Worm (Caenorhabditis elegans): ENCODE measurements around the gene Y4C6B.7.

Y4C6B.7 gene

DNA sequence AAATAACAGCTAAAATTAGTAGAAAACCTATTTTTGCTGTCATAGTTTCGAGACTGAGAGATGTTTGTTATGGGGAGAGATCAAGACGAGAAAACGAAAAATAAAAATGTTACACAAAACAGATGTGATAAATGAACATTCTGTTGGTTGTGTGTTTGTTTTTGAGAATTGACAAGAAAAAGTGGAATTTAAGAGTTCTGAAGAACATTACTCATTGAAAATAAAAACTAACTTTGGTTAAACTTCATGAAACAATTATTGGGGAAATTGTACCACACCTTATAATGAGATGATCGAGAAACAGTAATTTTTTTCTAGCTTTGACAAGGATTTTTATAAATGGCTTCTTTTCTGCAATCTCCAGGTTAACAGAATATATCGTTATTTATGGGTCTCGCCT lies at the start of gene Y4C6B.7:
Gene Y4C6B.7, minus strand, starts transcription at position 101 of the 400 bp plus-strand sequence.
- TF ChIP-seq syd-9 (tag; optimal IDR thresholded peaks at IDR 0.05) (no peak), ahr-1 (tag; optimal IDR thresholded peaks at IDR 0.05) (no peak), ceh-14 (tag; optimal IDR thresholded peaks at IDR 0.05) (no peak), K02D7.2 (tag; optimal IDR thresholded peaks at IDR 0.05) (no peak), ceh-31 (tag; optimal IDR thresholded peaks at IDR 0.05) (no peak), ceh-45 (GFP tag; IDR thresholded peaks at IDR 0.05) (no peak), pqm-1 (tag; optimal IDR thresholded peaks at IDR 0.05) (no peak), ttx-3 (tag; optimal IDR thresholded peaks at IDR 0.05) (no peak), fax-1 (tag; optimal IDR thresholded peaks at IDR 0.05) (no peak), gmeb-2 (tag; optimal IDR thresholded peaks at IDR 0.05) (no peak), che-1 (tag; optimal IDR thresholded peaks at IDR 0.05) (no peak), C38D4.7 (GFP tag; optimal IDR thresholded peaks at IDR 0.05) (no peak), fkh-6 (tag; optimal IDR thresholded peaks at IDR 0.05) (no peak), hlh-30 (tag; optimal IDR thresholded peaks at IDR 0.05; ENCODE audit: insufficient read depth) (no peak), elt-2 (tag; optimal IDR thresholded peaks at IDR 0.05) (no peak), ceh-34 (tag; optimal IDR thresholded peaks at IDR 0.05) (no peak), ztf-16 (tag; optimal IDR thresholded peaks at IDR 0.05) (no peak), K09A11.1 (tag; optimal IDR thresholded peaks at IDR 0.05; ENCODE audit: insufficient read depth) (no peak), ceh-22 (tag; optimal IDR thresholded peaks at IDR 0.05) (no peak)

DNA sequence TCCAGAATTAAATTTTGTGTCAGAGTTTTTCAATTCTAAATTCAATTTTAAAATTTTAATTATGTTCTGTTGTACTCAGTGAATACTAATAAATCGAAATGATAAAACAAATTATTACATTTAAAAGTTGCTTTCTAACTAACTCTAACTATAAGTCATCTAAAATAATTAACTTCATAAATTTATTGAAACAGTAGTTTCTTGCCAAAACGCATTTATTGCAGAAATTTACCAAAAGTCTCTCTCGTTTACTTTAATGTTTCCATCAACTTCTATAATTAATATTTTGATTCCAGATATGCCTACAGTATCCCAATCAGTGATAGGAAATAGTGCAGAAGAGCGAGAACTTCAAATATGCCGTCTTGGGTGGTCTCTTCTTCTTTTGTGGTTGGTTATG lies 47.3 kb upstream of the Y4C6B.7 start, which contains the start of gene ZK616.1:
Gene ZK616.1, plus strand, starts transcription at position 301 of the 400 bp plus-strand sequence.
- TF ChIP-seq sdc-2 (tag; optimal IDR thresholded peaks at IDR 0.05) (no peak), rnt-1 (tag; optimal IDR thresholded peaks at IDR 0.05) (no peak), ttx-3 (tag; optimal IDR thresholded peaks at IDR 0.05) (no peak), ceh-34 (tag; optimal IDR thresholded peaks at IDR 0.05) (no peak), elt-4 (tag; optimal IDR thresholded peaks at IDR 0.05) (no peak), ceh-48 (tag; optimal IDR thresholded peaks at IDR 0.05) (no peak), hlh-15 (tag; optimal IDR thresholded peaks at IDR 0.05) (no peak), fax-1 (tag; optimal IDR thresholded peaks at IDR 0.05) (no peak), madf-2 (tag; optimal IDR thresholded peaks at IDR 0.05) (no peak), syd-9 (tag; optimal IDR thresholded peaks at IDR 0.05) (no peak), K09A11.1 (tag; optimal IDR thresholded peaks at IDR 0.05; ENCODE audit: insufficient read depth) (no peak), lim-6 (tag; optimal IDR thresholded peaks at IDR 0.05) (no peak), dmd-4 (tag; optimal IDR thresholded peaks at IDR 0.05; ENCODE audit: borderline replicate concordance) (no peak), unc-42 (tag; optimal IDR thresholded peaks at IDR 0.05) (no peak), ceh-30 (tag; optimal IDR thresholded peaks at IDR 0.05) (no peak)

ce11 chrIV:5397539-5397938 lies 44.3 kb upstream of the Y4C6B.7 start, which contains the start of gene ZK616.2:
Gene ZK616.2, plus strand, starts transcription at chrIV:5397839.
- TF ChIP-seq zip-5 (tag; optimal IDR thresholded peaks at IDR 0.05) (no peak), fax-1 (tag; optimal IDR thresholded peaks at IDR 0.05) (no peak), fkh-10 (GFP tag; optimal IDR thresholded peaks at IDR 0.05) (no peak), ceh-18 (tag; optimal IDR thresholded peaks at IDR 0.05) (no peak), dve-1 (tag; optimal IDR thresholded peaks at IDR 0.05) (no peak), elt-2 (tag; optimal IDR thresholded peaks at IDR 0.05) (no peak), npax-4 (tag; optimal IDR thresholded peaks at IDR 0.05) (no peak), hlh-13 (GFP tag; optimal IDR thresholded peaks at IDR 0.05) (no peak), hlh-30 (tag; optimal IDR thresholded peaks at IDR 0.05; ENCODE audit: insufficient read depth) (no peak), ahr-1 (tag; optimal IDR thresholded peaks at IDR 0.05) (no peak), sdc-2 (tag; optimal IDR thresholded peaks at IDR 0.05) (no peak), eyg-1 (tag; optimal IDR thresholded peaks at IDR 0.05) (no peak), ama-1 (optimal IDR thresholded peaks at IDR 0.05) (no peak), unc-86 (tag; optimal IDR thresholded peaks at IDR 0.05) (no peak), rnt-1 (tag; optimal IDR thresholded peaks at IDR 0.05) (no peak)

DNA sequence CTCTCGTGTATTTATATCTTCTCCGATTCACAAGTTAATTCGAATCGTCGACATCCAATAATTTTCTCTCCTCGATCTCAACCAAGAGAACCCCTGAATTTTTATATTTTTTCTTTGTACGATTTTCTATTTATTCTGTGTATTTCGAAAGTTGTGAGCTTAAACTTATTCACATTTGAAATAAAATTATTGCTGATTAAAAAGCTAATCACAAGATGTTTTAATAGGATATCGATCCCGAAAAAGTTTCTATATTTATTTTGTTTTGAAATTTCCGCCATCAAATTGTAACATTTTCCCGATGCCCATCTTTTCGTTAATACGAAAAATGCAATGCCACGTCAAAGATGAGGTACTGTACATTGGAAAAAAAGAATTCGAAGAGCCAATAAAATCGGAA lies 43.5 kb upstream of the Y4C6B.7 start, which contains the start of gene ZK616.3:
Gene ZK616.3, plus strand, starts transcription at position 301 of the 400 bp plus-strand sequence.
- TF ChIP-seq pqm-1 (tag; optimal IDR thresholded peaks at IDR 0.05), result no peak
- TF ChIP-seq elt-2 (tag; optimal IDR thresholded peaks at IDR 0.05), result no peak
- TF ChIP-seq K02D7.2 (tag; optimal IDR thresholded peaks at IDR 0.05), result no peak
- no peak for TF ChIP-seq Y22D7AL.16 (tag; optimal IDR thresholded peaks at IDR 0.05)

Data from whole organism, late embryonic.